Worm (Caenorhabditis elegans) whole organism, mixed stage, embryonic: ENCODE data around the gene hgap-2.

ENCODE experiments used
- M03D4.4 ChIP-seq: sonication (generic microtip); optimal IDR thresholded peaks from 2 replicates; lab custom pipeline; 2017; ENCODE audit warnings: mild to moderate bottlenecking, missing genetic modification characterization, missing compliant biosample characterization
- blmp-1 ChIP-seq: fragments of 150-350 bp; optimal IDR thresholded peaks from 2 replicates; lab custom pipeline; 2014; ENCODE audit warnings: missing biosample characterization, missing genetic modification characterization
- ces-1 ChIP-seq: fragments of 150-350 bp; optimal IDR thresholded peaks from 2 replicates; lab custom pipeline; 2014; ENCODE audit warnings: missing biosample characterization, missing genetic modification reagents, missing genetic modification characterization
- elt-3 ChIP-seq: fragments of 150-350 bp; optimal IDR thresholded peaks from 2 replicates; lab custom pipeline; 2014; ENCODE audit warnings: missing biosample characterization, missing genetic modification characterization
- lin-13 ChIP-seq: fragments of 150-350 bp; optimal IDR thresholded peaks from 2 replicates; lab custom pipeline; 2014; ENCODE audit warnings: missing biosample characterization, missing genetic modification characterization
- lsy-2 ChIP-seq: fragments of 150-350 bp; optimal IDR thresholded peaks from 2 replicates; lab custom pipeline; 2014; ENCODE audit warnings: missing biosample characterization, missing genetic modification characterization
- mls-2 ChIP-seq: sonication (generic microtip); optimal IDR thresholded peaks from 2 replicates; lab custom pipeline; 2016; ENCODE audit warnings: mild to moderate bottlenecking, missing genetic modification characterization, moderate library complexity, missing compliant biosample characterization
- nhr-237 ChIP-seq: fragments of 150-350 bp; optimal IDR thresholded peaks from 2 replicates; lab custom pipeline; 2014; ENCODE audit warnings: missing biosample characterization, missing genetic modification characterization
- nhr-76 ChIP-seq: sonication (generic microtip); optimal IDR thresholded peaks from 2 replicates; lab custom pipeline; 2017; ENCODE audit warnings: missing biosample characterization, missing genetic modification characterization
- pha-4 ChIP-seq: fragments of 150-350 bp; optimal IDR thresholded peaks from 2 replicates; lab custom pipeline; 2018; ENCODE audit warnings: missing biosample characterization, missing genetic modification reagents, missing genetic modification characterization
- unc-39 ChIP-seq: fragments of 150-350 bp; optimal IDR thresholded peaks from 2 replicates; lab custom pipeline; 2014; ENCODE audit warnings: missing biosample characterization, missing genetic modification characterization
- unc-62 ChIP-seq: fragments of 150-350 bp; optimal IDR thresholded peaks from 2 replicates; lab custom pipeline; 2014; ENCODE audit warnings: missing biosample characterization, missing genetic modification reagents, missing genetic modification characterization
- ztf-11 ChIP-seq: fragments of 150-350 bp; optimal IDR thresholded peaks from 2 replicates; lab custom pipeline; 2014; ENCODE audit warnings: missing biosample characterization, missing genetic modification characterization

ce11 chrII:8641131-8641530, 43.6 kb downstream of the hgap-2 start, which contains the start of gene D2085.7:
- no peak for TF ChIP-seq lin-13
- no peak for TF ChIP-seq nhr-237
- TF ChIP-seq unc-62 (GFP tag; lab: Kevin White, UChicago), result no peak
- TF ChIP-seq M03D4.4 (tag; lab: Kevin White, UChicago), result no peak
- no peak for TF ChIP-seq blmp-1 (tag; lab: Kevin White, UChicago)
- no peak for TF ChIP-seq lsy-2
- no peak for TF ChIP-seq unc-39 (tag; lab: Kevin White, UChicago)
- no peak for TF ChIP-seq pha-4
- no peak for TF ChIP-seq ces-1 (GFP tag; lab: Kevin White, UChicago)
- no peak for TF ChIP-seq ztf-11 (tag; lab: Kevin White, UChicago)
- TF ChIP-seq elt-3 (tag; lab: Kevin White, UChicago), result no peak
- no peak for TF ChIP-seq mls-2
- TF ChIP-seq nhr-76 (tag; lab: Kevin White, UChicago), result no peak
